Fruit fly (Drosophila melanogaster) whole organism, embryonic: ENCODE measurements around the gene CG8034.

ENCODE experiments used
- Asciz ChIP-seq: fragments of 200-800 bp; sonication (Bioruptor generic); optimal IDR thresholded peaks from 2 replicates; lab custom pipeline; 2017; ENCODE audit warnings: missing biosample characterization, mild to moderate bottlenecking, missing genetic modification characterization, missing genetic modification reagents
- Blimp-1 ChIP-seq: fragments of 200-800 bp; sonication (Bioruptor generic); optimal IDR thresholded peaks from 3 replicates; lab custom pipeline; 2018; ENCODE audit warnings: missing biosample characterization, missing genetic modification characterization, mild to moderate bottlenecking, moderate library complexity, missing genetic modification reagents
- C15 ChIP-seq: fragments of 200-800 bp; sonication (Bioruptor generic); IDR thresholded peaks from 3 replicates; pipeline ENCODE4 v1.3.6; 2022; ENCODE audit warnings: missing biosample characterization, missing genetic modification characterization
- CG11247 ChIP-seq: fragments of 200-800 bp; sonication (Bioruptor generic); IDR thresholded peaks from 2 replicates; pipeline ENCODE4 v1.3.6; 2022; ENCODE audit warnings: missing biosample characterization, missing genetic modification characterization
- CG12769 ChIP-seq: fragments of 200-800 bp; sonication (Bioruptor generic); optimal IDR thresholded peaks from 2 replicates; lab custom pipeline; 2019; ENCODE audit warnings: missing biosample characterization, mild to moderate bottlenecking, missing genetic modification characterization, moderate library complexity
- CG15601 ChIP-seq: fragments of 200-800 bp; sonication (Bioruptor generic); optimal IDR thresholded peaks from 3 replicates; lab custom pipeline; 2019; ENCODE audit warnings: missing biosample characterization, mild to moderate bottlenecking, missing genetic modification characterization, moderate library complexity
- CG1603 ChIP-seq: fragments of 200-800 bp; sonication (Bioruptor generic); optimal IDR thresholded peaks from 2 replicates; lab custom pipeline; 2019; ENCODE audit warnings: missing biosample characterization, mild to moderate bottlenecking, missing genetic modification characterization, moderate library complexity
- CG16863 ChIP-seq: fragments of 200-800 bp; sonication (Bioruptor generic); optimal IDR thresholded peaks from 3 replicates; lab custom pipeline; 2016; ENCODE audit warnings: missing biosample characterization, missing genetic modification characterization
- CG3163 ChIP-seq: fragments of 200-800 bp; sonication (Bioruptor generic); optimal IDR thresholded peaks from 3 replicates; lab custom pipeline; 2016; ENCODE audit warnings: missing biosample characterization, missing genetic modification characterization
- CG34376 ChIP-seq: fragments of 200-800 bp; sonication (Bioruptor generic); optimal IDR thresholded peaks from 2 replicates; lab custom pipeline; 2018; ENCODE audit warnings: missing biosample characterization, mild to moderate bottlenecking, missing genetic modification characterization
- CG3838 ChIP-seq: fragments of 200-800 bp; sonication (Bioruptor generic); optimal IDR thresholded peaks from 3 replicates; lab custom pipeline; 2016; ENCODE audit warnings: missing biosample characterization, missing genetic modification characterization
- CG4360 ChIP-seq: fragments of 200-800 bp; sonication (Bioruptor generic); IDR thresholded peaks from 2 replicates; pipeline ENCODE4 v1.3.6; 2022; ENCODE audit warnings: missing biosample characterization, missing genetic modification characterization
- CG7372 ChIP-seq: fragments of 200-800 bp; sonication (Bioruptor generic); IDR thresholded peaks from 2 replicates; pipeline ENCODE4 v1.3.6; 2022; ENCODE audit warnings: missing biosample characterization, missing genetic modification characterization
- CG8478 ChIP-seq: fragments of >200 bp; optimal IDR thresholded peaks from 2 replicates; lab custom pipeline; 2018
- D19A ChIP-seq: fragments of 200-800 bp; optimal IDR thresholded peaks from 3 replicates; lab custom pipeline; 2019; ENCODE audit warnings: missing biosample characterization, mild to moderate bottlenecking, missing genetic modification characterization, moderate library complexity
- E2f1 ChIP-seq: fragments of 200-800 bp; sonication (Bioruptor generic); IDR thresholded peaks from 2 replicates; pipeline ENCODE4 v1.3.6; 2022; ENCODE audit warnings: missing biosample characterization, missing genetic modification characterization
- Fer1 ChIP-seq: fragments of 200-800 bp; sonication (Bioruptor generic); optimal IDR thresholded peaks from 2 replicates; lab custom pipeline; 2017; ENCODE audit warnings: missing biosample characterization, mild to moderate bottlenecking, missing genetic modification characterization
- HmgD ChIP-seq: fragments of 200-800 bp; sonication (Bioruptor generic); optimal IDR thresholded peaks from 3 replicates; lab custom pipeline; 2016; ENCODE audit warnings: missing biosample characterization, missing genetic modification characterization
- Hmr ChIP-seq: fragments of 200-800 bp; sonication (Bioruptor generic); optimal IDR thresholded peaks from 3 replicates; lab custom pipeline; 2017; ENCODE audit warnings: mild to moderate bottlenecking, missing biosample characterization, missing genetic modification reagents, missing genetic modification characterization
- Hsf ChIP-seq: fragments of 200-800 bp; sonication (Bioruptor generic); optimal IDR thresholded peaks from 3 replicates; lab custom pipeline; 2016; ENCODE audit warnings: missing biosample characterization, missing genetic modification characterization
- Med ChIP-seq: fragments of 200-800 bp; sonication (Bioruptor generic); peaks from one replicate; lab custom pipeline; 2016; ENCODE audit warnings: missing biosample characterization, missing genetic modification characterization, mild to moderate bottlenecking, inconsistent platforms, moderate library complexity
- Mrtf ChIP-seq: fragments of 200-800 bp; sonication (Bioruptor generic); IDR thresholded peaks from 3 replicates; pipeline ENCODE4 v1.3.6; 2022; ENCODE audit warnings: missing biosample characterization, missing genetic modification characterization
- NC2α ChIP-seq: fragments of 200-800 bp; sonication (Bioruptor generic); optimal IDR thresholded peaks from 2 replicates; lab custom pipeline; 2016; ENCODE audit warnings: missing biosample characterization, missing genetic modification characterization
- Optix ChIP-seq: fragments of 200-800 bp; sonication (Bioruptor generic); IDR thresholded peaks from 3 replicates; pipeline ENCODE4 v1.3.6; 2022; ENCODE audit warnings: missing biosample characterization, missing genetic modification characterization
- Pdp1 ChIP-seq, 2 experiments: fragments of 200-800 bp; sonication (Bioruptor generic); optimal IDR thresholded peaks; 3 replicates each; lab custom pipeline; 2016; ENCODE audit warnings: missing biosample characterization in 2 of 2, missing genetic modification characterization in 2 of 2, mild to moderate bottlenecking in 1 of 2, moderate library complexity in 1 of 2
- Ptx1 ChIP-seq: fragments of 200-800 bp; sonication (Bioruptor generic); IDR thresholded peaks from 2 replicates; pipeline ENCODE4 v1.3.6; 2022; ENCODE audit warnings: missing biosample characterization, missing genetic modification characterization
- Side ChIP-seq: fragments of 200-800 bp; sonication (Bioruptor generic); optimal IDR thresholded peaks from 2 replicates; lab custom pipeline; 2016; ENCODE audit warnings: missing biosample characterization, missing genetic modification characterization
- Trl ChIP-seq, 3 experiments: fragments of >200 bp in 2 of 3; fragments of 200-800 bp in 1 of 3; sonication (Bioruptor generic) in 1 of 3; optimal IDR thresholded peaks; 2 replicates in 1 of 3; 3 replicates in 2 of 3; lab custom pipeline; 2016 to 2017; ENCODE audit warnings: missing biosample characterization in 1 of 3, missing genetic modification characterization in 1 of 3
- ac ChIP-seq: fragments of 200-800 bp; sonication (Bioruptor generic); optimal IDR thresholded peaks from 3 replicates; lab custom pipeline; 2017; ENCODE audit warnings: missing biosample characterization, mild to moderate bottlenecking, missing genetic modification characterization
- bab2 ChIP-seq: fragments of 200-800 bp; sonication (Bioruptor generic); optimal IDR thresholded peaks from 2 replicates; lab custom pipeline; 2016; ENCODE audit warnings: missing biosample characterization, missing genetic modification characterization
- cg ChIP-seq: fragments of 200-800 bp; sonication (Bioruptor generic); optimal IDR thresholded peaks from 3 replicates; lab custom pipeline; 2019; ENCODE audit warnings: missing biosample characterization, mild to moderate bottlenecking, missing genetic modification characterization, moderate library complexity
- dysf ChIP-seq: fragments of 200-800 bp; sonication (Bioruptor generic); IDR thresholded peaks from 3 replicates; pipeline ENCODE4 v1.3.6; 2022; ENCODE audit warnings: missing biosample characterization, missing genetic modification characterization
- eve ChIP-seq, 2 experiments: fragments of >200 bp; optimal IDR thresholded peaks; 2 replicates each; lab custom pipeline; 2017; ENCODE audit warnings: missing biosample characterization in 2 of 2, missing genetic modification characterization in 2 of 2
- fd3F ChIP-seq: fragments of 200-800 bp; sonication (Bioruptor generic); optimal IDR thresholded peaks from 2 replicates; lab custom pipeline; 2018; ENCODE audit warnings: missing biosample characterization, mild to moderate bottlenecking, missing genetic modification characterization, moderate library complexity
- ind ChIP-seq: fragments of 200-800 bp; sonication (Bioruptor generic); optimal IDR thresholded peaks from 3 replicates; lab custom pipeline; 2016; ENCODE audit warnings: missing biosample characterization, missing genetic modification characterization
- lmd ChIP-seq: fragments of 200-800 bp; sonication (Bioruptor generic); IDR thresholded peaks from 2 replicates; pipeline ENCODE4 v1.3.6; 2022; ENCODE audit warnings: missing biosample characterization, missing genetic modification characterization
- lov ChIP-seq, 2 experiments: fragments of 200-800 bp in 1 of 2; fragments of >200 bp in 1 of 2; sonication (Bioruptor generic) in 1 of 2; IDR thresholded peaks in 1 of 2; optimal IDR thresholded peaks in 1 of 2; 2 replicates in 1 of 2; 3 replicates in 1 of 2; pipeline versions ENCODE4 v1.3.6 to Lab custom; 2017 to 2022; ENCODE audit warnings: missing biosample characterization in 1 of 2, missing genetic modification characterization in 1 of 2
- nerfin-1 ChIP-seq: fragments of 200-800 bp; sonication (Bioruptor generic); optimal IDR thresholded peaks from 3 replicates; lab custom pipeline; 2019; ENCODE audit warnings: missing biosample characterization, mild to moderate bottlenecking, missing genetic modification characterization, moderate library complexity
- odd ChIP-seq: fragments of 200-800 bp; sonication (Bioruptor generic); optimal IDR thresholded peaks from 2 replicates; lab custom pipeline; 2017; ENCODE audit warnings: missing biosample characterization, mild to moderate bottlenecking, missing genetic modification characterization
- pan ChIP-seq, 4 experiments: fragments of >200 bp in 3 of 4; fragments of 200-800 bp in 1 of 4; sonication (Bioruptor generic) in 1 of 4; optimal IDR thresholded peaks in 3 of 4; IDR thresholded peaks in 1 of 4; 2 replicates each; pipeline versions ENCODE4 v1.3.6 to Lab custom; 2017 to 2022; ENCODE audit warnings: missing biosample characterization in 2 of 4, missing genetic modification characterization in 2 of 4, mixed read lengths in 1 of 4
- pfk ChIP-seq: fragments of 200-800 bp; sonication (Bioruptor generic); optimal IDR thresholded peaks from 2 replicates; lab custom pipeline; 2018; ENCODE audit warnings: missing biosample characterization, mild to moderate bottlenecking, missing genetic modification characterization, moderate library complexity
- repo ChIP-seq: fragments of 200-800 bp; sonication (Bioruptor generic); optimal IDR thresholded peaks from 2 replicates; lab custom pipeline; 2016; ENCODE audit warnings: missing biosample characterization, missing genetic modification characterization
- shn ChIP-seq: fragments of 200-800 bp; sonication (Bioruptor generic); optimal IDR thresholded peaks from 3 replicates; lab custom pipeline; 2016; ENCODE audit warnings: missing biosample characterization, missing genetic modification characterization
- sim ChIP-seq: fragments of 200-800 bp; sonication (Bioruptor generic); IDR thresholded peaks from 2 replicates; pipeline ENCODE4 v1.3.6; 2022; ENCODE audit warnings: missing biosample characterization, missing genetic modification characterization
- sqz ChIP-seq: fragments of 200-800 bp; sonication (Bioruptor generic); optimal IDR thresholded peaks from 3 replicates; lab custom pipeline; 2018; ENCODE audit warnings: missing biosample characterization, mild to moderate bottlenecking, missing genetic modification characterization

Gene CG8034

DNA sequence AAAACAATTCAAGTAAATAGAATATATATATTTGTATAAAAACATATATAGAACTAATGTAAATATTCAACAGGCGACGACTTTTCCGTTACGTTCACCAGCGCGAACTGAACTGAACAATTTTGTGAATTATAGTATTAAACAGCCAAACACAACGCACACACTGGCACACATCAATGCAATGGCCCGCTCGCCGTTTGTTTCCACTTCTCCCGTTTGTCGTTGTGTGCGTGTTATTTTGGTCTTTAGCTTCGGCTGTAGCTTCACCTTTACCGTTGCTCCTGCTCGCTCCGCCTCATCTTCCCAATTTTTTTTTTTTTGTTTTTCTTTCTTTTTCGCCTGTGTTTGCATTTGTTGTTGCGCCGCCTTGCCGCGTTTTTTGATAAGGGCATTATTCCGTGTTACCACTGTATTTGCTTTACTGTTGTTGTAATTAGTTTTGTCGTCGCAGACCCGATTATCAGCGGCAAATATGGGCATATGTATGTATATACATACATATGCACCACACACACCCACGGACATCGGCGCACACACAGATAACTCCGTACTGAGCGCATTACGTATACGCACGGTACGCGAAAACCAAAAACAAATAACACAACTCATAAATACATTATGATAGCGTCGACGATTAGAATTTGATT, 10.0 kb upstream of the CG8034 start, which contains the start of gene CG8051 (continued):
- peak; percentile 41 for TF ChIP-seq bab2 (GFP tag; lab: Kevin White, UChicago)
- TF ChIP-seq nerfin-1, result peak; percentile 16
- peak; percentile 64 for TF ChIP-seq Med (GFP tag; lab: Kevin White, UChicago)
- no peak for TF ChIP-seq Optix (GFP tag; lab: Robert Waterston, UW)
- TF ChIP-seq cg (GFP tag; lab: Kevin White, UChicago), result peak; percentile 77
- TF ChIP-seq CG3163 (GFP tag; lab: Kevin White, UChicago), result peak; percentile 8
- TF ChIP-seq Trl (optimal IDR thresholded peaks at IDR 0.05; lab: Kevin White, UChicago), result no peak
- TF ChIP-seq Trl (GFP tag; optimal IDR thresholded peaks at IDR 0.05; lab: Kevin White, UChicago), result peak; percentile 9
- 0 out of 2 replicates have a peak, but pooled peaks have one; percentile 14 for TF ChIP-seq CG7372 (GFP tag; lab: Robert Waterston, UW)
- peak; percentile 13 for TF ChIP-seq Side
- peak; percentile 52 for TF ChIP-seq NC2α (GFP tag; lab: Kevin White, UChicago)
- TF ChIP-seq ac (GFP tag; lab: Kevin White, UChicago), result peak; percentile 1
- no peak for TF ChIP-seq C15 (GFP tag; lab: Robert Waterston, UW)
- TF ChIP-seq CG3838 (GFP tag; lab: Kevin White, UChicago), result no peak
- TF ChIP-seq Hmr, result peak; percentile 8
- TF ChIP-seq repo, result peak; percentile 11
- no peak for TF ChIP-seq lmd (GFP tag; lab: Robert Waterston, UW)
- peak; percentile 34 for TF ChIP-seq Fer1 (GFP tag; lab: Kevin White, UChicago)
- 0 out of 2 replicates have a peak, but pooled peaks have one; percentile 13 for TF ChIP-seq Ptx1
- TF ChIP-seq fd3F, result no peak
- no peak for TF ChIP-seq lov (optimal IDR thresholded peaks at IDR 0.05; lab: Kevin White, UChicago)
- TF ChIP-seq lov (GFP tag; IDR thresholded peaks at IDR 0.05; lab: Robert Waterston, UW), result no peak
- TF ChIP-seq CG11247, result 0 out of 2 replicates have a peak, but pooled peaks have one; percentile 28
- TF ChIP-seq pfk (GFP tag; lab: Kevin White, UChicago), result no peak
- TF ChIP-seq D19A (tag; lab: Kevin White, UChicago), result peak; percentile 10
- peak in 1 of 2 experiments; percentile 84 for TF ChIP-seq Pdp1 (GFP tag; optimal IDR thresholded peaks at IDR 0.05; lab: Kevin White, UChicago)
- no peak for TF ChIP-seq CG8478 (lab: Kevin White, UChicago)
- peak; percentile 42 for TF ChIP-seq shn
- TF ChIP-seq ind, result no peak
- TF ChIP-seq Hsf, result peak; percentile 22
- peak; percentile 34 for TF ChIP-seq HmgD (GFP tag; lab: Kevin White, UChicago)
- peak; percentile 3 for TF ChIP-seq CG1603
- TF ChIP-seq Mrtf, result 0 out of 3 replicates have a peak, but pooled peaks have one; percentile 29
- TF ChIP-seq pan (optimal IDR thresholded peaks at IDR 0.05; lab: Kevin White, UChicago), result no peak
- peak in 1 of 2 experiments; percentile 31 for TF ChIP-seq pan (GFP tag; optimal IDR thresholded peaks at IDR 0.05 in 1 of 2, IDR thresholded peaks at IDR 0.05 in 1 of 2)
- peak; percentile 31 for TF ChIP-seq CG15601
- TF ChIP-seq CG12769 (tag; lab: Kevin White, UChicago), result no peak
- peak; percentile 14 for TF ChIP-seq Asciz (GFP tag; lab: Kevin White, UChicago)
- TF ChIP-seq CG4360 (GFP tag; lab: Robert Waterston, UW), result peak; percentile 71; the same call in 1 of the 2 replicates
- TF ChIP-seq odd (GFP tag; lab: Kevin White, UChicago), result peak; percentile 18
- TF ChIP-seq eve (GFP tag; optimal IDR thresholded peaks at IDR 0.05; lab: Kevin White, UChicago), result peak in 1 of 2 experiments; percentile 16
- peak; percentile 5 for TF ChIP-seq Blimp-1 (GFP tag; lab: Kevin White, UChicago)
- peak; percentile 91 for TF ChIP-seq CG34376 (GFP tag; lab: Kevin White, UChicago)
- TF ChIP-seq dysf, result no peak
- TF ChIP-seq sqz, result peak; percentile 73
- peak; percentile 42; the same call in 1 of the 2 replicates for TF ChIP-seq E2f1 (GFP tag; lab: Robert Waterston, UW)
- peak; percentile 18 for TF ChIP-seq CG16863 (GFP tag; lab: Kevin White, UChicago)
- TF ChIP-seq sim, result 0 out of 2 replicates have a peak, but pooled peaks have one; percentile 19
